Fruit fly (Drosophila melanogaster): ENCODE results near the gene nej.

The nej gene

dm6 chrX:9653242-9653641 lies 33.6 kb downstream of the nej start:
- no peak for TF ChIP-seq gl (tag; optimal IDR thresholded peaks at IDR 0.05)
- no peak for TF ChIP-seq CG10348 (GFP tag; IDR thresholded peaks at IDR 0.05)
- peak; percentile 68; the same call in 2 of the 3 replicates for TF ChIP-seq CG4496 (GFP tag; IDR thresholded peaks at IDR 0.05)
- no peak for TF ChIP-seq CG9948 (tag; optimal IDR thresholded peaks at IDR 0.05)
- peak; percentile 42; the same call in 1 of the 2 replicates for TF ChIP-seq Ets98B (GFP tag; IDR thresholded peaks at IDR 0.05)
- no peak for TF ChIP-seq rn (GFP tag; IDR thresholded peaks at IDR 0.05)
- peak; percentile 50 for TF ChIP-seq Pif1A (GFP tag; optimal IDR thresholded peaks at IDR 0.05)
- peak; percentile 63 for TF ChIP-seq CG8301 (tag; optimal IDR thresholded peaks at IDR 0.05)
- TF ChIP-seq CG14655 (GFP tag; optimal IDR thresholded peaks at IDR 0.05), result peak; percentile 65

dm6 chrX:9652006-9652405 lies 34.9 kb downstream of the nej start:
- TF ChIP-seq CG32121 (GFP tag; IDR thresholded peaks at IDR 0.05) (no peak), CG17806 (tag; optimal IDR thresholded peaks at IDR 0.05) (peak; percentile 46), Ets98B (GFP tag; IDR thresholded peaks at IDR 0.05) (0 out of 2 replicates have a peak, but pooled peaks have one; percentile 16), Pif1B (GFP tag; optimal IDR thresholded peaks at IDR 0.05) (peak; percentile 9), CG15710 (tag; optimal IDR thresholded peaks at IDR 0.05) (peak; percentile 52), D1 (tag; optimal IDR thresholded peaks at IDR 0.05) (no peak), CG9948 (tag; optimal IDR thresholded peaks at IDR 0.05) (peak; percentile 29), CG10348 (GFP tag; IDR thresholded peaks at IDR 0.05) (no peak), CG34367 (tag; optimal IDR thresholded peaks at IDR 0.05) (peak; percentile 7), fd96Ca (GFP tag; IDR thresholded peaks at IDR 0.05) (peak; percentile 41; the same call in 1 of the 3 replicates), rn (GFP tag; IDR thresholded peaks at IDR 0.05) (no peak), EcR (GFP tag; optimal IDR thresholded peaks at IDR 0.05) (no peak), gl (tag; optimal IDR thresholded peaks at IDR 0.05) (peak; percentile 1), CG4496 (GFP tag; IDR thresholded peaks at IDR 0.05) (peak; percentile 50; the same call in 2 of the 3 replicates), Snoo (tag; optimal IDR thresholded peaks at IDR 0.05) (peak; percentile 7), CG8159 (tag; optimal IDR thresholded peaks at IDR 0.05) (peak; percentile 35), Pif1A (GFP tag; optimal IDR thresholded peaks at IDR 0.05) (no peak), CG13204 (GFP tag; optimal IDR thresholded peaks at IDR 0.05) (no peak), CG14655 (GFP tag; optimal IDR thresholded peaks at IDR 0.05) (peak; percentile 51), CG12605 (GFP tag; IDR thresholded peaks at IDR 0.05) (no peak), CG8301 (tag; optimal IDR thresholded peaks at IDR 0.05) (peak; percentile 17)

dm6 chrX:9650757-9651594 lies 35.9 kb downstream of the nej start:
- TF ChIP-seq CG12605 (GFP tag; IDR thresholded peaks at IDR 0.05) (peak; percentile 97), CG8159 (tag; optimal IDR thresholded peaks at IDR 0.05) (peak; percentile 97), CG17806 (tag; optimal IDR thresholded peaks at IDR 0.05) (peak; percentile 96), CG13204 (GFP tag; optimal IDR thresholded peaks at IDR 0.05) (peak; percentile 97), CG8301 (tag; optimal IDR thresholded peaks at IDR 0.05) (peak; percentile 98), CG9948 (tag; optimal IDR thresholded peaks at IDR 0.05) (peak; percentile 97), gl (tag; optimal IDR thresholded peaks at IDR 0.05) (peak; percentile 96), CG32121 (GFP tag; IDR thresholded peaks at IDR 0.05) (peak; percentile 96), Snoo (tag; optimal IDR thresholded peaks at IDR 0.05) (peak; percentile 98), D1 (tag; optimal IDR thresholded peaks at IDR 0.05) (peak; percentile 82), Pif1A (GFP tag; optimal IDR thresholded peaks at IDR 0.05) (peak; percentile 97), CG15710 (tag; optimal IDR thresholded peaks at IDR 0.05) (peak; percentile 98), Pif1B (GFP tag; optimal IDR thresholded peaks at IDR 0.05) (peak; percentile 98), CG10348 (GFP tag; IDR thresholded peaks at IDR 0.05) (peak; percentile 85), CG14655 (GFP tag; optimal IDR thresholded peaks at IDR 0.05) (peak; percentile 99), EcR (GFP tag; optimal IDR thresholded peaks at IDR 0.05) (peak; percentile 98), CG4496 (GFP tag; IDR thresholded peaks at IDR 0.05) (peak; percentile 99), fd96Ca (GFP tag; IDR thresholded peaks at IDR 0.05) (peak; percentile 98), rn (GFP tag; IDR thresholded peaks at IDR 0.05) (peak; percentile 96), CG34367 (tag; optimal IDR thresholded peaks at IDR 0.05) (peak; percentile 98), Ets98B (GFP tag; IDR thresholded peaks at IDR 0.05) (peak; percentile 98)

dm6 chrX:9650048-9650447 lies 36.8 kb downstream of the nej start:
- peak; percentile 77 for TF ChIP-seq rn (GFP tag; IDR thresholded peaks at IDR 0.05)
- peak; percentile 83 for TF ChIP-seq D1 (tag; optimal IDR thresholded peaks at IDR 0.05)
- TF ChIP-seq Pif1B (GFP tag; optimal IDR thresholded peaks at IDR 0.05), result peak; percentile 92
- peak; percentile 24 for TF ChIP-seq EcR (GFP tag; optimal IDR thresholded peaks at IDR 0.05)
- peak; percentile 83 for TF ChIP-seq Pif1A (GFP tag; optimal IDR thresholded peaks at IDR 0.05)
- TF ChIP-seq CG9948 (tag; optimal IDR thresholded peaks at IDR 0.05), result peak; percentile 95
- TF ChIP-seq gl (tag; optimal IDR thresholded peaks at IDR 0.05), result peak; percentile 80
- peak; percentile 93 for TF ChIP-seq CG34367 (tag; optimal IDR thresholded peaks at IDR 0.05)
- peak; percentile 96 for TF ChIP-seq CG17806 (tag; optimal IDR thresholded peaks at IDR 0.05)
- TF ChIP-seq CG13204 (GFP tag; optimal IDR thresholded peaks at IDR 0.05), result peak; percentile 77
- peak; percentile 97 for TF ChIP-seq CG14655 (GFP tag; optimal IDR thresholded peaks at IDR 0.05)
- TF ChIP-seq Ets98B (GFP tag; IDR thresholded peaks at IDR 0.05), result peak; percentile 94
- peak; percentile 84 for TF ChIP-seq fd96Ca (GFP tag; IDR thresholded peaks at IDR 0.05)
- peak; percentile 96 for TF ChIP-seq CG8301 (tag; optimal IDR thresholded peaks at IDR 0.05)
- TF ChIP-seq CG12605 (GFP tag; IDR thresholded peaks at IDR 0.05), result peak; percentile 91
- peak; percentile 92 for TF ChIP-seq CG8159 (tag; optimal IDR thresholded peaks at IDR 0.05)
- peak; percentile 78 for TF ChIP-seq CG32121 (GFP tag; IDR thresholded peaks at IDR 0.05)
- TF ChIP-seq Snoo (tag; optimal IDR thresholded peaks at IDR 0.05), result no peak
- TF ChIP-seq CG4496 (GFP tag; IDR thresholded peaks at IDR 0.05), result peak; percentile 96
- TF ChIP-seq CG15710 (tag; optimal IDR thresholded peaks at IDR 0.05), result peak; percentile 94
- 0 out of 2 replicates have a peak, but pooled peaks have one; percentile 34 for TF ChIP-seq CG10348 (GFP tag; IDR thresholded peaks at IDR 0.05)

dm6 chrX:9647067-9647466 lies 39.8 kb downstream of the nej start:
- no peak for TF ChIP-seq CG9948 (tag; optimal IDR thresholded peaks at IDR 0.05)
- no peak for TF ChIP-seq CG34367 (tag; optimal IDR thresholded peaks at IDR 0.05)
- TF ChIP-seq CG4496 (GFP tag; IDR thresholded peaks at IDR 0.05), result no peak
- TF ChIP-seq CG13204 (GFP tag; optimal IDR thresholded peaks at IDR 0.05), result no peak
- no peak for TF ChIP-seq Pif1A (GFP tag; optimal IDR thresholded peaks at IDR 0.05)
- no peak for TF ChIP-seq fd96Ca (GFP tag; IDR thresholded peaks at IDR 0.05)
- no peak for TF ChIP-seq CG14655 (GFP tag; optimal IDR thresholded peaks at IDR 0.05)
- no peak for TF ChIP-seq D1 (tag; optimal IDR thresholded peaks at IDR 0.05)
- no peak for TF ChIP-seq CG12605 (GFP tag; IDR thresholded peaks at IDR 0.05)
- TF ChIP-seq CG32121 (GFP tag; IDR thresholded peaks at IDR 0.05), result no peak
- no peak for TF ChIP-seq Pif1B (GFP tag; optimal IDR thresholded peaks at IDR 0.05)
- no peak for TF ChIP-seq Snoo (tag; optimal IDR thresholded peaks at IDR 0.05)
- TF ChIP-seq Ets98B (GFP tag; IDR thresholded peaks at IDR 0.05), result no peak
- no peak for TF ChIP-seq CG17806 (tag; optimal IDR thresholded peaks at IDR 0.05)
- TF ChIP-seq rn (GFP tag; IDR thresholded peaks at IDR 0.05), result no peak
- no peak for TF ChIP-seq gl (tag; optimal IDR thresholded peaks at IDR 0.05)
- TF ChIP-seq CG15710 (tag; optimal IDR thresholded peaks at IDR 0.05), result no peak
- TF ChIP-seq EcR (GFP tag; optimal IDR thresholded peaks at IDR 0.05), result no peak
- TF ChIP-seq CG8301 (tag; optimal IDR thresholded peaks at IDR 0.05), result no peak
